Worm (Caenorhabditis elegans) whole organism, L3 larva: ENCODE measurements around the gene irld-33.
"Not testable (repeated sequence)": the region's sequence is repeated elsewhere in the genome, so short reads cannot be mapped to it uniquely, and the experiment has no call there.

ENCODE experiments used
- ZK546.5 ChIP-seq: sonication (generic microtip); optimal IDR thresholded peaks from 2 replicates; lab custom pipeline; 2017; ENCODE audit warnings: missing biosample characterization, missing genetic modification characterization
- fkh-10 ChIP-seq: sonication (generic microtip); optimal IDR thresholded peaks from 2 replicates; lab custom pipeline; 2017; ENCODE audit warnings: missing biosample characterization, missing genetic modification reagents, missing genetic modification characterization
- lin-15B ChIP-seq: fragments of 150-350 bp; optimal IDR thresholded peaks from 2 replicates; lab custom pipeline; 2014; ENCODE audit warnings: missing biosample characterization, missing genetic modification characterization
- nfya-1 ChIP-seq: sonication (generic microtip); optimal IDR thresholded peaks from 2 replicates; lab custom pipeline; 2017; ENCODE audit warnings: missing genetic modification characterization, mild to moderate bottlenecking, missing compliant biosample characterization, antibody characterized with exemption, moderate library complexity; ENCODE audit not compliant: insufficient read depth
- nhr-25 ChIP-seq: sonication (generic microtip); optimal IDR thresholded peaks from 2 replicates; lab custom pipeline; 2017; ENCODE audit warnings: missing biosample characterization, missing genetic modification characterization
- unc-62 ChIP-seq: fragments of 150-350 bp; sonication (generic microtip); optimal IDR thresholded peaks from 4 replicates; lab custom pipeline; 2014; ENCODE audit warnings: missing biosample characterization, missing genetic modification reagents, missing genetic modification characterization

- not testable (repeated sequence) for TF ChIP-seq unc-62 (GFP tag; lab: Kevin White, UChicago); nhr-25 (tag; lab: Kevin White, UChicago); lin-15B; nfya-1 (tag; lab: Kevin White, UChicago); ZK546.5; fkh-10 (GFP tag; lab: Kevin White, UChicago)
Observed at ce11 chrII:1767458-1767857, 28.6 kb downstream of the irld-33 start.
